Worm (Caenorhabditis elegans): ENCODE data around the gene idpp-14.

DNA sequence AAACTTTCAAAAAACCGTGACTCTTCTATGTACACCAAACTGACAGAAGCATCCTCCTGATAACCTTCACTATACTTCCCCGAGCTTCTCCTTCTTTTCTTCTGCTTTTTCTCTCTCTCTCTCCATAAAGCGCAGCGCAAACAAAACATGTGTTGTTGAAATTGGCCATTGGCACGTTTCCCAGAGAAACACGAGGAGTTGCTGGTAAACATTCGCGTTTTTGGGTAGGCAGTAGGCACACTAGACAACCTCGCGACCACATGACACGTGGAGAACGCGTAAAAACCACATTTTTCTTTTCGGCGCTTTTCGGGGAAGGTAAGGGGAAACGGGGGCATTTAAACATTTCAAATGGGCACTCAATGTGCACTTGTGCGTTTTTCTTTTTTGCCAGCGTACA lies 48.9 kb downstream of the idpp-14 start:
- no peak for TF ChIP-seq attf-6 (GFP tag; IDR thresholded peaks at IDR 0.05)
- TF ChIP-seq akir-1 (GFP tag; optimal IDR thresholded peaks at IDR 0.05): no peak
- no peak for TF ChIP-seq snpc-4 (GFP tag; optimal IDR thresholded peaks at IDR 0.05)
- peak in 1 of 4 experiments; percentile 34 for TF ChIP-seq snpc-4 (tag; optimal IDR thresholded peaks at IDR 0.05)

All from whole organism, young adult.